Worm (Caenorhabditis elegans) whole organism, L1 larva: ENCODE measurements around the gene eea-1.

Experiments used
- aly-2 ChIP-seq: fragments of 150-350 bp; optimal IDR thresholded peaks from 2 replicates; lab custom pipeline; 2014; ENCODE audit warnings: missing biosample characterization, missing genetic modification characterization
- elt-3 ChIP-seq, 6 experiments: fragments of 150-350 bp in 1 of 6; sonication (generic microtip); optimal IDR thresholded peaks; 2 replicates each; lab custom pipeline; 2017 to 2018; ENCODE audit warnings: missing biosample characterization in 6 of 6, missing genetic modification characterization in 6 of 6, inconsistent platforms in 1 of 6
- mdl-1 ChIP-seq, 2 experiments: fragments of 150-350 bp; optimal IDR thresholded peaks; 2 replicates each; lab custom pipeline; 2014 to 2017; ENCODE audit warnings: missing biosample characterization in 2 of 2, missing genetic modification characterization in 2 of 2, inconsistent platforms in 1 of 2
- nhr-77 ChIP-seq: fragments of 150-350 bp; optimal IDR thresholded peaks from 2 replicates; lab custom pipeline; 2014; ENCODE audit warnings: missing biosample characterization, missing genetic modification characterization
- rnt-1 ChIP-seq: sonication (generic microtip); optimal IDR thresholded peaks from 2 replicates; lab custom pipeline; 2016; ENCODE audit warnings: mild to moderate bottlenecking, missing genetic modification characterization, moderate library complexity, missing compliant biosample characterization
- ztf-11 ChIP-seq, 2 experiments: sonication (generic microtip); optimal IDR thresholded peaks; 2 replicates each; lab custom pipeline; 2016 to 2017; ENCODE audit warnings: missing genetic modification characterization in 2 of 2, missing biosample characterization in 1 of 2, missing compliant biosample characterization in 1 of 2

DNA sequence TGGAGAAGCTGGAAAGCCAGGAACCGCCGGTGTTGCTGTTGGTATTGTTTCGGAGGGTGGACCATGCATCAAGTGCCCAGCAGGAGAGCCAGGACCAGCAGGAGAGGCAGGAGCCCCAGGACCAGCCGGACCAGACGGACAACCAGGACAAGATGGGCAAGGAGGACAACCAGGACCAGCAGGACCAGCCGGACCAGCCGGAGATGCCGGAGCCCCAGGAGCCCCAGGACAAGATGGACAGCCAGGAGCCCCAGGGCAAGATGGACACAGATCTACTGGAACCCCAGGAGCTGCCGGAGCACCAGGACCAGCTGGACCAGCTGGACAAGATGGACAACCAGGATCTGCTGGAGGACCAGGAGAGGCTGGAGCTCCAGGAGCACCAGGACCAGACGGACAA lies 54.4 kb downstream of the eea-1 start:
- TF ChIP-seq mdl-1 (tag; optimal IDR thresholded peaks at IDR 0.05; lab: Kevin White, UChicago): no peak
- TF ChIP-seq ztf-11 (tag; optimal IDR thresholded peaks at IDR 0.05; lab: Kevin White, UChicago): no peak
- no peak for TF ChIP-seq nhr-77 (tag; lab: Kevin White, UChicago)
- no peak for TF ChIP-seq elt-3 (tag; optimal IDR thresholded peaks at IDR 0.05; lab: Kevin White, UChicago)
- TF ChIP-seq aly-2: no peak
- no peak for TF ChIP-seq rnt-1 (tag; lab: Kevin White, UChicago)
